Worm (Caenorhabditis elegans) whole organism, midembryonic: ENCODE results near the gene flp-13.

ENCODE experiments used
- T22C8.4 ChIP-seq: fragments of 200-800 bp; sonication (Bioruptor generic); IDR thresholded peaks from 2 replicates; pipeline ENCODE4 v1.3.6; 2022; ENCODE audit warnings: missing genetic modification characterization, missing compliant biosample characterization
- cog-1 ChIP-seq: sonication (generic microtip); optimal IDR thresholded peaks from 2 replicates; lab custom pipeline; 2016; ENCODE audit warnings: missing genetic modification characterization, missing compliant biosample characterization
- flt-1 ChIP-seq: fragments of 200-800 bp; sonication (Bioruptor generic); IDR thresholded peaks from 2 replicates; pipeline ENCODE4 v1.3.6; 2022; ENCODE audit warnings: missing genetic modification characterization, missing compliant biosample characterization
- med-1 ChIP-seq: sonication (generic microtip); optimal IDR thresholded peaks from 2 replicates; lab custom pipeline; 2017; ENCODE audit warnings: missing genetic modification characterization, mild to moderate bottlenecking, missing compliant biosample characterization, antibody characterized with exemption, missing genetic modification reagents; ENCODE audit not compliant: insufficient read depth
- ref-1 ChIP-seq: fragments of 200-800 bp; sonication (Bioruptor generic); conservative IDR thresholded peaks from 2 replicates; pipeline ENCODE4 v1.3.6; 2022; ENCODE audit warnings: missing genetic modification reagents, missing genetic modification characterization, missing compliant biosample characterization
- tab-1 ChIP-seq: fragments of 200-800 bp; sonication (Bioruptor generic); IDR thresholded peaks from 2 replicates; pipeline ENCODE4 v1.3.6; 2022; ENCODE audit warnings: missing genetic modification characterization, missing compliant biosample characterization
- ztf-23 ChIP-seq: fragments of 200-800 bp; sonication (Bioruptor generic); IDR thresholded peaks from 2 replicates; pipeline ENCODE4 v1.3.6; 2022; ENCODE audit warnings: missing genetic modification reagents, missing genetic modification characterization, missing compliant biosample characterization

- TF ChIP-seq flt-1 (GFP tag; lab: Robert Waterston, UW) = no peak
- TF ChIP-seq tab-1 = no peak
- TF ChIP-seq cog-1 = no peak
- TF ChIP-seq ztf-23 (GFP tag; lab: Robert Waterston, UW) = no peak
- TF ChIP-seq T22C8.4 (GFP tag; lab: Robert Waterston, UW) = no peak
- TF ChIP-seq ref-1 (GFP tag; lab: Robert Waterston, UW) = no peak
- no peak for TF ChIP-seq med-1 (GFP tag; lab: Kevin White, UChicago)
Observed at ce11 chrIV:7723555-7723954, 25.3 kb upstream of the flp-13 start.
